Fruit fly (Drosophila melanogaster): ENCODE results near the gene oaf.

The oaf gene

DNA sequence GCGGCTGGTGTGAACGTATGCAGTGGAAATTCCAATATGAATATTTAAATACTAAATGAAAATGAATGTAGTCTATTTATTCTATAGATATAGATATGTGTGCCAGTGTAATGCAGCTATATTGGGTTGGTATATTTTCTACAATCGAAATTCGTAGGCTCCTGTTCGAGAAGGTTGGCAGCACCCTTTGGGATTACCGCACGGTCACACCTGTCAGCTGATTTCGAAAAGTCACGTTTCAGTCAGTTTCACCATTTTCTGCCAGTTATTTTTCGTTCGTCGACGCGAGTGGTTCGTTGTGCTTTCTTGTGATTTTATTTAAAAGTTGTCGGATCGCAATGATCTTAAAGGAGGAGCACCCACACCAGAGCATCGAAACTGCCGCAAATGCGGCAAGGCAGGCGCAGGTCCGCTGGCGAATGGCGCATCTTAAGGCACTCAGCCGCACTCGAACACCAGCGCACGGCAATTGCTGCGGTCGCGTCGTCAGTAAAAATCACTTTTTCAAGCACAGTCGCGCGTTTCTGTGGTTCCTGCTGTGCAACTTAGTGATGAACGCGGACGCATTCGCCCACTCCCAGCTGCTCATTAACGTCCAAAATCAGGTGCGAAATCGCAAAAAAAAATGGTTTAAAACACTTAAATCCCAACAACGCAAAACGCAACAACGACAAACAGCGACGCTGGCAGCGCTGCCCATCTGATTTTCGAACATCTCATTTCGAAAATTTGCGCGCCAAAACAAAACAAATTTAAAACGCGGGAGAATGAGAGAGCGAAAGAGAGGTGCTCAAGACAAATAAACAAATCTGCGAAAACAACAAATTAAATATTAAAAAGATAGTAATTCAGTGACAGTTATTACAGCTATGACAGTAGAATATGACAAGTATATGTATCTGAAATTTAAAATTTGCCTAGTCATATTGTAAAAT, at the start of gene oaf (continued):
- no peak for TF ChIP-seq CG18619 (GFP tag; optimal IDR thresholded peaks at IDR 0.05)
- TF ChIP-seq bbx (GFP tag; IDR thresholded peaks at IDR 0.05; ENCODE audit: partially characterized antibody): peak; percentile 55
- peak; percentile 52 for TF ChIP-seq kay (GFP tag; optimal IDR thresholded peaks at IDR 0.05)
- TF ChIP-seq CG9609 (GFP tag; optimal IDR thresholded peaks at IDR 0.05): peak; percentile 19
- TF ChIP-seq H2.0 (GFP tag; IDR thresholded peaks at IDR 0.05): no peak
- TF ChIP-seq CHES-1-like (GFP tag; optimal IDR thresholded peaks at IDR 0.05): peak; percentile 14
- TF ChIP-seq BtbVII (GFP tag; optimal IDR thresholded peaks at IDR 0.05): no peak
- peak; percentile 32; the same call in 1 of the 2 replicates for TF ChIP-seq CG11247 (GFP tag; IDR thresholded peaks at IDR 0.05)
- TF ChIP-seq Opbp (GFP tag; IDR thresholded peaks at IDR 0.05; ENCODE audit: partially characterized antibody): peak; percentile 58; the same call in 2 of the 3 replicates
- peak; percentile 14 for TF ChIP-seq Antp (GFP tag; optimal IDR thresholded peaks at IDR 0.05)
- TF ChIP-seq CG9727 (GFP tag; optimal IDR thresholded peaks at IDR 0.05): peak; percentile 34
- peak; percentile 33 for TF ChIP-seq Mes4 (GFP tag; optimal IDR thresholded peaks at IDR 0.05)
- no peak for TF ChIP-seq jigr1 (GFP tag; IDR thresholded peaks at IDR 0.05)
- TF ChIP-seq Sin3A (optimal IDR thresholded peaks at IDR 0.05): peak; percentile 90
- no peak for TF ChIP-seq Hr78 (GFP tag; optimal IDR thresholded peaks at IDR 0.05)
- peak; percentile 8 for TF ChIP-seq caup (GFP tag; optimal IDR thresholded peaks at IDR 0.05; ENCODE audit: severe bottlenecking)
- peak; percentile 28 for TF ChIP-seq dmrt99B (tag; optimal IDR thresholded peaks at IDR 0.05)
- 0 out of 2 replicates have a peak, but pooled peaks have one; percentile 23 for TF ChIP-seq gt (GFP tag; IDR thresholded peaks at IDR 0.05)
- TF ChIP-seq shn (GFP tag; optimal IDR thresholded peaks at IDR 0.05): no peak
- TF ChIP-seq CG3163 (GFP tag; optimal IDR thresholded peaks at IDR 0.05): peak; percentile 7
- no peak for TF ChIP-seq D19B (GFP tag; optimal IDR thresholded peaks at IDR 0.05)
- TF ChIP-seq Stat92E (GFP tag; optimal IDR thresholded peaks at IDR 0.05): peak in 2 of 3 experiments; percentile 16 to 60
- TF ChIP-seq CG18764 (GFP tag; optimal IDR thresholded peaks at IDR 0.05): no peak
- peak; percentile 43 for TF ChIP-seq CG10431 (GFP tag; optimal IDR thresholded peaks at IDR 0.05)
- TF ChIP-seq Hey (tag; optimal IDR thresholded peaks at IDR 0.05): no peak
- TF ChIP-seq Ravus (GFP tag; IDR thresholded peaks at IDR 0.05): no peak
- TF ChIP-seq CG3838 (GFP tag; optimal IDR thresholded peaks at IDR 0.05): peak; percentile 33
- TF ChIP-seq CG11504 (tag; optimal IDR thresholded peaks at IDR 0.05): peak; percentile 60
- TF ChIP-seq Deaf1 (tag; optimal IDR thresholded peaks at IDR 0.05): peak; percentile 25
- TF ChIP-seq CG34422 (GFP tag; IDR thresholded peaks at IDR 0.05): peak; percentile 81
- TF ChIP-seq CG17359 (tag; optimal IDR thresholded peaks at IDR 0.05): peak; percentile 40
- peak; percentile 27 for TF ChIP-seq Nf-YB (GFP tag; optimal IDR thresholded peaks at IDR 0.05)
- TF ChIP-seq CG30403 (GFP tag; optimal IDR thresholded peaks at IDR 0.05): peak; percentile 68
- TF ChIP-seq pb (GFP tag; optimal IDR thresholded peaks at IDR 0.05): no peak
- no peak for TF ChIP-seq jumu (GFP tag; optimal IDR thresholded peaks at IDR 0.05)
- peak; percentile 35 for TF ChIP-seq mirr (GFP tag; optimal IDR thresholded peaks at IDR 0.05)
- TF ChIP-seq Abd-B (GFP tag; optimal IDR thresholded peaks at IDR 0.05): peak; percentile 57
- TF ChIP-seq fd96Cb (tag; optimal IDR thresholded peaks at IDR 0.05): no peak
- peak; percentile 22 for TF ChIP-seq maf-S (GFP tag; optimal IDR thresholded peaks at IDR 0.05)
- TF ChIP-seq tx (GFP tag; optimal IDR thresholded peaks at IDR 0.05): no peak
- TF ChIP-seq ttk (GFP tag; IDR thresholded peaks at IDR 0.05): peak; percentile 66
- TF ChIP-seq CG4360 (GFP tag; IDR thresholded peaks at IDR 0.05): peak; percentile 28; the same call in 1 of the 2 replicates
- peak; percentile 46 for TF ChIP-seq CG2116 (GFP tag; optimal IDR thresholded peaks at IDR 0.05)
- peak; percentile 44 for TF ChIP-seq tna (GFP tag; IDR thresholded peaks at IDR 0.05; ENCODE audit: partially characterized antibody)
- TF ChIP-seq CoRest (tag; optimal IDR thresholded peaks at IDR 0.05): peak; percentile 60
- peak; percentile 92 for TF ChIP-seq Med (GFP tag)
- peak; percentile 87 for TF ChIP-seq hkb (optimal IDR thresholded peaks at IDR 0.05)
- TF ChIP-seq hkb (GFP tag; IDR thresholded peaks at IDR 0.05): no peak
